Worm (Caenorhabditis elegans) whole organism, mixed stage, embryonic: ENCODE measurements around the gene dpf-6.

Experiments
- M03D4.4 ChIP-seq: sonication (generic microtip); optimal IDR thresholded peaks from 2 replicates; lab custom pipeline; 2017; ENCODE audit warnings: mild to moderate bottlenecking, missing genetic modification characterization, missing compliant biosample characterization
- bed-3 ChIP-seq: fragments of 200-800 bp; sonication (Bioruptor generic); optimal IDR thresholded peaks from 3 replicates; lab custom pipeline; 2018; ENCODE audit warnings: mild to moderate bottlenecking, missing genetic modification characterization, moderate library complexity, missing compliant biosample characterization
- blmp-1 ChIP-seq: fragments of 150-350 bp; optimal IDR thresholded peaks from 2 replicates; lab custom pipeline; 2014; ENCODE audit warnings: missing biosample characterization, missing genetic modification characterization
- ceh-43 ChIP-seq: fragments of 200-800 bp; sonication (Bioruptor generic); optimal IDR thresholded peaks from 2 replicates; lab custom pipeline; 2018; ENCODE audit warnings: mild to moderate bottlenecking, missing genetic modification characterization, moderate library complexity, missing compliant biosample characterization
- ceh-83 ChIP-seq: fragments of 200-800 bp; sonication (Bioruptor generic); optimal IDR thresholded peaks from 2 replicates; lab custom pipeline; 2018; ENCODE audit warnings: mild to moderate bottlenecking, missing genetic modification characterization, missing compliant biosample characterization
- ces-1 ChIP-seq: fragments of 150-350 bp; optimal IDR thresholded peaks from 2 replicates; lab custom pipeline; 2014; ENCODE audit warnings: missing biosample characterization, missing genetic modification reagents, missing genetic modification characterization
- cnd-1 ChIP-seq: fragments of 200-800 bp; sonication (Bioruptor generic); optimal IDR thresholded peaks from 2 replicates; lab custom pipeline; 2018; ENCODE audit warnings: mild to moderate bottlenecking, missing genetic modification characterization, missing compliant biosample characterization
- elt-3 ChIP-seq: fragments of 150-350 bp; optimal IDR thresholded peaks from 2 replicates; lab custom pipeline; 2014; ENCODE audit warnings: missing biosample characterization, missing genetic modification characterization
- flh-1 ChIP-seq: fragments of 200-800 bp; sonication (Bioruptor generic); optimal IDR thresholded peaks from 2 replicates; lab custom pipeline; 2018; ENCODE audit warnings: mild to moderate bottlenecking, missing genetic modification characterization, moderate library complexity, missing compliant biosample characterization
- ham-2 ChIP-seq: fragments of 200-800 bp; sonication (Bioruptor generic); optimal IDR thresholded peaks from 2 replicates; lab custom pipeline; 2018; ENCODE audit warnings: mild to moderate bottlenecking, missing genetic modification characterization, missing compliant biosample characterization
- hlh-1 ChIP-seq: fragments of 150-350 bp; optimal IDR thresholded peaks from 2 replicates; lab custom pipeline; 2014; ENCODE audit warnings: missing biosample characterization, missing genetic modification reagents, missing genetic modification characterization
- lin-32 ChIP-seq: fragments of 200-800 bp; sonication (Bioruptor generic); optimal IDR thresholded peaks from 2 replicates; lab custom pipeline; 2018; ENCODE audit warnings: mild to moderate bottlenecking, missing genetic modification characterization, missing compliant biosample characterization
- lsy-2 ChIP-seq: fragments of 150-350 bp; optimal IDR thresholded peaks from 2 replicates; lab custom pipeline; 2014; ENCODE audit warnings: missing biosample characterization, missing genetic modification characterization
- mab-5 ChIP-seq: fragments of 150-350 bp; optimal IDR thresholded peaks from 2 replicates; lab custom pipeline; 2014; ENCODE audit warnings: missing biosample characterization, missing genetic modification characterization
- mep-1 ChIP-seq: fragments of 150-350 bp; optimal IDR thresholded peaks from 2 replicates; lab custom pipeline; 2017; ENCODE audit warnings: missing biosample characterization, missing genetic modification reagents, missing genetic modification characterization, inconsistent platforms
- mls-2 ChIP-seq: sonication (generic microtip); optimal IDR thresholded peaks from 2 replicates; lab custom pipeline; 2016; ENCODE audit warnings: mild to moderate bottlenecking, missing genetic modification characterization, moderate library complexity, missing compliant biosample characterization
- nhr-12 ChIP-seq: fragments of 150-350 bp; optimal IDR thresholded peaks from 2 replicates; lab custom pipeline; 2014; ENCODE audit warnings: missing biosample characterization, missing genetic modification characterization
- nhr-2 ChIP-seq: fragments of 150-350 bp; optimal IDR thresholded peaks from 2 replicates; lab custom pipeline; 2014; ENCODE audit warnings: missing biosample characterization, missing genetic modification characterization
- nhr-237 ChIP-seq: fragments of 150-350 bp; optimal IDR thresholded peaks from 2 replicates; lab custom pipeline; 2014; ENCODE audit warnings: missing biosample characterization, missing genetic modification characterization
- nhr-76 ChIP-seq: sonication (generic microtip); optimal IDR thresholded peaks from 2 replicates; lab custom pipeline; 2017; ENCODE audit warnings: missing biosample characterization, missing genetic modification characterization
- pha-4 ChIP-seq: fragments of 150-350 bp; optimal IDR thresholded peaks from 2 replicates; lab custom pipeline; 2018; ENCODE audit warnings: missing biosample characterization, missing genetic modification reagents, missing genetic modification characterization
- sem-2 ChIP-seq: fragments of 200-800 bp; sonication (Bioruptor generic); optimal IDR thresholded peaks from 2 replicates; lab custom pipeline; 2018; ENCODE audit warnings: mild to moderate bottlenecking, missing genetic modification characterization, missing compliant biosample characterization
- snpc-4 ChIP-seq: fragments of 150-350 bp; optimal IDR thresholded peaks from 2 replicates; lab custom pipeline; 2014; ENCODE audit warnings: missing biosample characterization, missing genetic modification characterization
- sptf-1 ChIP-seq: sonication (generic microtip); optimal IDR thresholded peaks from 2 replicates; lab custom pipeline; 2017; ENCODE audit warnings: mild to moderate bottlenecking, missing genetic modification characterization, moderate library complexity, missing compliant biosample characterization
- tbx-8 ChIP-seq: fragments of 200-800 bp; sonication (Bioruptor generic); optimal IDR thresholded peaks from 2 replicates; lab custom pipeline; 2018; ENCODE audit warnings: mild to moderate bottlenecking, missing genetic modification characterization, moderate library complexity, missing compliant biosample characterization
- unc-120 ChIP-seq: sonication (generic microtip); optimal IDR thresholded peaks from 2 replicates; lab custom pipeline; 2017; ENCODE audit warnings: missing genetic modification characterization, missing compliant biosample characterization; ENCODE audit not compliant: poor library complexity, severe bottlenecking
- unc-39 ChIP-seq: fragments of 150-350 bp; optimal IDR thresholded peaks from 2 replicates; lab custom pipeline; 2014; ENCODE audit warnings: missing biosample characterization, missing genetic modification characterization
- unc-62 ChIP-seq: fragments of 150-350 bp; optimal IDR thresholded peaks from 2 replicates; lab custom pipeline; 2014; ENCODE audit warnings: missing biosample characterization, missing genetic modification reagents, missing genetic modification characterization
- zip-8 ChIP-seq: fragments of 150-350 bp; optimal IDR thresholded peaks from 2 replicates; lab custom pipeline; 2014; ENCODE audit warnings: missing biosample characterization, missing genetic modification characterization
- ztf-11 ChIP-seq: fragments of 150-350 bp; optimal IDR thresholded peaks from 2 replicates; lab custom pipeline; 2014; ENCODE audit warnings: missing biosample characterization, missing genetic modification characterization

dpf-6 gene

DNA sequence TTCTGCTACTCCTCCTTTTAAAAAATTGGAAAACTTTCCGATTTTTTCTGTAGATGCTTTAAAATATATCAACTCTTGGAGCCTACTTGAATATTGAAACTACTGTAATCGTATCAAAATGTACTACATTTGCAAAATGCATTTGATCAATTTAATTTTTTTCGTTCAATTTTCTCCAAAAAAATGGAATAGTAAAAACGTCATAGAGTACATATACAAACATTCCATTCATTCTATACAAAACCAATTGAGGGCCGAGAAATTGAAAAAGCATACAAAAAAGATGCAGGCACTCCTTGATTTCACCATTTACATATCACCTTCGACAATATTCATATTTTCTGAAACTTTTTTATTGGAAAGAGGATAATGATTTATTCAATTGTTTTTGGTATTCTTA is 34.0 kb upstream of the dpf-6 start, which contains the start of gene C06G4.6:
C06G4.6 (plus strand) TSS at position 301 of the 400 bp plus-strand sequence.
- no peak for TF ChIP-seq snpc-4 (tag; lab: Kevin White, UChicago)
- no peak for TF ChIP-seq hlh-1 (tag; lab: Kevin White, UChicago)
- no peak for TF ChIP-seq nhr-76
- no peak for TF ChIP-seq mab-5 (tag; lab: Kevin White, UChicago)
- TF ChIP-seq ces-1: no peak
- no peak for TF ChIP-seq M03D4.4
- no peak for TF ChIP-seq unc-39
- no peak for TF ChIP-seq cnd-1 (tag; lab: Kevin White, UChicago)
- TF ChIP-seq lin-32: no peak
- no peak for TF ChIP-seq unc-120 (tag; lab: Kevin White, UChicago)
- TF ChIP-seq zip-8 (tag; lab: Kevin White, UChicago): no peak
- TF ChIP-seq bed-3 (GFP tag; lab: Kevin White, UChicago): no peak
- TF ChIP-seq nhr-2: no peak
- TF ChIP-seq sptf-1 (tag; lab: Kevin White, UChicago): no peak
- TF ChIP-seq ham-2 (GFP tag; lab: Kevin White, UChicago): no peak
- TF ChIP-seq elt-3 (tag; lab: Kevin White, UChicago): no peak

DNA sequence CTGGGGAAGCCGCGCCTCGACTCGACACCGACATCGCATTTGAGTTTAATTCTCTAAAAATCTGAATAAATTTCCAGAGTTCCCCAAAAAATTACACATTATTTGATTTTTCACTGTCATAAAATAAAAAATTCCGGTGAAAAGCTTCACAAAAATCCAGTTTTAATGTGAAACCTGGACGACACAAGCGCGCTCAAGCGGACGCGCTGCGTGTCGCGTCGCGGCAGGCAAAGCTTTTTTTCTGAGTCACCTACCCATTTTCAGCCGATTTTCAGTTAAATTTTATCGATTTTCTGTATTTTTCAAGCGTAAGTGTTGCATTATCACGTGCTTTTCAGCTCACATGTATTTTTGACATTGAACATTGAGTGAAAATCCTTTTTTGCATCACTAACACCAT is 28.3 kb upstream of the dpf-6 start, which contains the start of gene cit-1.1:
cit-1.1 (minus strand) TSS at position 53 of the 400 bp plus-strand sequence.
- TF ChIP-seq lsy-2 (tag; lab: Kevin White, UChicago): peak; percentile 35
- peak; percentile 25 for TF ChIP-seq mep-1 (tag; lab: Kevin White, UChicago)
- TF ChIP-seq bed-3 (GFP tag; lab: Kevin White, UChicago): no peak
- TF ChIP-seq hlh-1 (tag; lab: Kevin White, UChicago): no peak
- no peak for TF ChIP-seq pha-4 (tag; lab: Kevin White, UChicago)
- TF ChIP-seq tbx-8 (GFP tag; lab: Kevin White, UChicago): no peak
- TF ChIP-seq unc-120 (tag; lab: Kevin White, UChicago): no peak
- no peak for TF ChIP-seq ceh-83 (GFP tag; lab: Kevin White, UChicago)
- TF ChIP-seq sem-2: no peak
- TF ChIP-seq unc-39: no peak
- TF ChIP-seq nhr-237 (tag; lab: Kevin White, UChicago): no peak
- no peak for TF ChIP-seq nhr-12 (tag; lab: Kevin White, UChicago)
- no peak for TF ChIP-seq lin-32
- no peak for TF ChIP-seq unc-62 (GFP tag; lab: Kevin White, UChicago)
- TF ChIP-seq flh-1 (GFP tag; lab: Kevin White, UChicago): no peak
- TF ChIP-seq, all 35 proteins: peak for 2

DNA sequence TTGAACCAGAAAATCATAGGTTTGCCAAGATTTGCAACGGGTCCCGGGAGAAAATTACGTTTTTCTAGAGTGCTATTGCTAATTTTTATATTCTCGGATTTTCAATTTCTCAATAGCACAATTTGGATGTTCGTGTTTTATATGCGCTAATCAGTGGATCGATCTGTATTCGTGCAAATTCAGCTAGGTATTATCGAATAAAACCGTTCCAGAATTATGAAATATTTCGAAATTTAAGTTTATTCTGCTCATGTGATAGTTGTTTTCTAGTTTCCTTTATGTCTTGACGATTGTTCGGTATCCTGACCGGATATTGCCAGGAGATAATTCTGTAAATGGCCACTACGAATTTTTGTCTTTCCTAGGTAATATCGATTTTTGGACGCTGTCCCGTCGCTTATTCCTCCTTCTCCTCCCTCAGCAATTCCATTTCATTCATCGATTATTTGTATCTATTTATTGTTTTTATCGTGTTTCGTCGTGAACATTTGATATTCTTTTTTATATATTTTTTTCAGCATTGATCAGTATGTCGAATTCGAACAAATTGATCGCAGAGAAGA is 27.7 kb upstream of the dpf-6 start, which contains the start of gene cit-1.2:
cit-1.2 (plus strand) TSS at position 513 of the 563 bp plus-strand sequence.
- TF ChIP-seq lsy-2 (tag; lab: Kevin White, UChicago) (no peak), elt-3 (tag; lab: Kevin White, UChicago) (no peak), cnd-1 (tag; lab: Kevin White, UChicago) (no peak), hlh-1 (tag; lab: Kevin White, UChicago) (no peak), flh-1 (GFP tag; lab: Kevin White, UChicago) (no peak), zip-8 (tag; lab: Kevin White, UChicago) (no peak), ceh-83 (GFP tag; lab: Kevin White, UChicago) (no peak), ceh-43 (GFP tag; lab: Kevin White, UChicago) (no peak), sem-2 (no peak), ztf-11 (no peak), nhr-76 (no peak), mls-2 (tag; lab: Kevin White, UChicago) (no peak), unc-120 (tag; lab: Kevin White, UChicago) (no peak)

- TF ChIP-seq zip-8 (tag; lab: Kevin White, UChicago) (no peak), snpc-4 (tag; lab: Kevin White, UChicago) (no peak), blmp-1 (no peak), flh-1 (GFP tag; lab: Kevin White, UChicago) (no peak)
Measured at ce11 chrIII:8013582-8013981, 24.5 kb upstream of the dpf-6 start.

DNA sequence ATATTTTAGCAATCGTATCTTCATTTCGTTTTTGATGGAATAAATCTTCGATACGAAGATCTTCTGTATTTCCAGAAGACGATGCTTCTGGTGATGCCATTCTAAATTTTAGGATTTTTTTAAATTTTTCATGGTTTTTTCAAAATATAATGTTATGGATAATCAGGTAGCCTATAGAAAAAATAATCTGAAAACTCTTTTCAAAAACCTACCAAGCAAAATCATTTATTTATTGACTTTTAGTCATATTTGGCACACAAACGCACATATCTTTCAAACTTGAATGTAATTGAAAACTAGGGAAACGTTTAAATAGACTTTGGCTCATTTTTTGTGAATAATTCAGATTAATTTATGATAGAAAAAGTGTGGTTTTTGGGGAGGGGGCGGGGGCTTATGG is 21.6 kb upstream of the dpf-6 start, which contains the start of gene F44B9.5:
F44B9.5 (minus strand) TSS at position 101 of the 400 bp plus-strand sequence.
- no peak for TF ChIP-seq zip-8 (tag; lab: Kevin White, UChicago)
- no peak for TF ChIP-seq tbx-8 (GFP tag; lab: Kevin White, UChicago)
- TF ChIP-seq nhr-237 (tag; lab: Kevin White, UChicago): no peak
- TF ChIP-seq hlh-1 (tag; lab: Kevin White, UChicago): no peak
- TF ChIP-seq, all 35 proteins: peak for 0
